Worm (Caenorhabditis elegans) whole organism, L3 larva: ENCODE data around the gene arrd-23.
A peak's percentile ranks its signal among the peaks of the same experiment; 100 is the strongest.

Source experiments
- R02D3.7 ChIP-seq: fragments of 150-350 bp; optimal IDR thresholded peaks from 2 replicates; lab custom pipeline; 2014; ENCODE audit warnings: missing biosample characterization, missing genetic modification characterization
- ZK546.5 ChIP-seq: sonication (generic microtip); optimal IDR thresholded peaks from 2 replicates; lab custom pipeline; 2017; ENCODE audit warnings: missing biosample characterization, missing genetic modification characterization
- aly-2 ChIP-seq: fragments of 150-350 bp; optimal IDR thresholded peaks from 2 replicates; lab custom pipeline; 2014; ENCODE audit warnings: missing biosample characterization, missing genetic modification characterization
- ceh-16 ChIP-seq: sonication (generic microtip); optimal IDR thresholded peaks from 2 replicates; lab custom pipeline; 2017; ENCODE audit warnings: missing biosample characterization, missing genetic modification characterization
- ceh-82 ChIP-seq: fragments of 150-350 bp; optimal IDR thresholded peaks from 2 replicates; lab custom pipeline; 2014; ENCODE audit warnings: missing biosample characterization, missing genetic modification characterization
- ceh-9 ChIP-seq: sonication (generic microtip); optimal IDR thresholded peaks from 2 replicates; lab custom pipeline; 2018; ENCODE audit warnings: missing biosample characterization, missing genetic modification characterization
- daf-12 ChIP-seq: fragments of 150-350 bp; optimal IDR thresholded peaks from 2 replicates; lab custom pipeline; 2014; ENCODE audit warnings: missing biosample characterization, missing genetic modification reagents, missing genetic modification characterization
- egl-27 ChIP-seq: sonication (generic microtip); optimal IDR thresholded peaks from 4 replicates; lab custom pipeline; 2017; ENCODE audit warnings: missing biosample characterization, missing genetic modification reagents, missing genetic modification characterization
- egl-5 ChIP-seq: fragments of 150-350 bp; optimal IDR thresholded peaks from 2 replicates; lab custom pipeline; 2017; ENCODE audit warnings: missing biosample characterization, missing genetic modification reagents, missing genetic modification characterization, inconsistent platforms
- elt-1 ChIP-seq: fragments of 150-350 bp; optimal IDR thresholded peaks from 2 replicates; lab custom pipeline; 2014; ENCODE audit warnings: missing biosample characterization, missing genetic modification characterization
- elt-2 ChIP-seq: sonication (generic microtip); optimal IDR thresholded peaks from 2 replicates; lab custom pipeline; 2016; ENCODE audit warnings: missing genetic modification reagents, mild to moderate bottlenecking, missing genetic modification characterization, missing compliant biosample characterization
- eor-1 ChIP-seq, 2 experiments: fragments of 150-350 bp; optimal IDR thresholded peaks; 2 replicates each; lab custom pipeline; 2014 to 2018; ENCODE audit warnings: missing biosample characterization in 2 of 2, missing genetic modification characterization in 2 of 2
- fkh-10 ChIP-seq: sonication (generic microtip); optimal IDR thresholded peaks from 2 replicates; lab custom pipeline; 2017; ENCODE audit warnings: missing biosample characterization, missing genetic modification reagents, missing genetic modification characterization
- fkh-2 ChIP-seq: fragments of 150-350 bp; optimal IDR thresholded peaks from 2 replicates; lab custom pipeline; 2014; ENCODE audit warnings: missing biosample characterization, missing genetic modification reagents, missing genetic modification characterization
- hmg-11 ChIP-seq: sonication (generic microtip); optimal IDR thresholded peaks from 2 replicates; lab custom pipeline; 2016; ENCODE audit warnings: missing genetic modification characterization, missing compliant biosample characterization
- lin-15B ChIP-seq: fragments of 150-350 bp; optimal IDR thresholded peaks from 2 replicates; lab custom pipeline; 2014; ENCODE audit warnings: missing biosample characterization, missing genetic modification characterization
- lsy-12 ChIP-seq: sonication (generic microtip); optimal IDR thresholded peaks from 2 replicates; lab custom pipeline; 2016; ENCODE audit warnings: mild to moderate bottlenecking, missing genetic modification characterization, missing compliant biosample characterization
- mdl-1 ChIP-seq: fragments of 150-350 bp; optimal IDR thresholded peaks from 2 replicates; lab custom pipeline; 2014; ENCODE audit warnings: missing biosample characterization, missing genetic modification characterization
- mml-1 ChIP-seq: fragments of 150-350 bp; sonication (generic microtip); optimal IDR thresholded peaks from 3 replicates; lab custom pipeline; 2014; ENCODE audit warnings: missing biosample characterization, missing genetic modification characterization
- nhr-11 ChIP-seq: fragments of 150-350 bp; optimal IDR thresholded peaks from 2 replicates; lab custom pipeline; 2014; ENCODE audit warnings: missing biosample characterization, missing genetic modification characterization
- nhr-25 ChIP-seq: sonication (generic microtip); optimal IDR thresholded peaks from 2 replicates; lab custom pipeline; 2017; ENCODE audit warnings: missing biosample characterization, missing genetic modification characterization
- nhr-43 ChIP-seq: sonication (generic microtip); optimal IDR thresholded peaks from 2 replicates; lab custom pipeline; 2016; ENCODE audit warnings: mild to moderate bottlenecking, missing genetic modification characterization, missing compliant biosample characterization; ENCODE audit not compliant: poor library complexity, severe bottlenecking
- nhr-67 ChIP-seq: fragments of 150-350 bp; optimal IDR thresholded peaks from 2 replicates; lab custom pipeline; 2014; ENCODE audit warnings: missing biosample characterization, missing genetic modification characterization
- nhr-76 ChIP-seq: fragments of 150-350 bp; sonication (generic microtip); optimal IDR thresholded peaks from 5 replicates; lab custom pipeline; 2014; ENCODE audit warnings: missing biosample characterization, missing genetic modification characterization
- nhr-77 ChIP-seq: fragments of 150-350 bp; optimal IDR thresholded peaks from 2 replicates; lab custom pipeline; 2014; ENCODE audit warnings: missing biosample characterization, missing genetic modification characterization
- pha-4 ChIP-seq: fragments of 150-350 bp; optimal IDR thresholded peaks from 2 replicates; lab custom pipeline; 2014; ENCODE audit warnings: missing biosample characterization, missing genetic modification reagents, missing genetic modification characterization
- pqm-1 ChIP-seq: fragments of 150-350 bp; optimal IDR thresholded peaks from 2 replicates; lab custom pipeline; 2017; ENCODE audit warnings: missing biosample characterization, missing genetic modification characterization, inconsistent platforms
- sea-2 ChIP-seq: fragments of 150-350 bp; sonication (generic microtip); optimal IDR thresholded peaks from 4 replicates; lab custom pipeline; 2014; ENCODE audit warnings: missing biosample characterization, missing genetic modification reagents, missing genetic modification characterization
- skn-1 ChIP-seq: fragments of 150-350 bp; optimal IDR thresholded peaks from 2 replicates; lab custom pipeline; 2014; ENCODE audit warnings: missing biosample characterization, missing genetic modification characterization
- unc-62 ChIP-seq: fragments of 150-350 bp; sonication (generic microtip); optimal IDR thresholded peaks from 4 replicates; lab custom pipeline; 2014; ENCODE audit warnings: missing biosample characterization, missing genetic modification reagents, missing genetic modification characterization
- zag-1 ChIP-seq: fragments of 150-350 bp; optimal IDR thresholded peaks from 2 replicates; lab custom pipeline; 2014; ENCODE audit warnings: missing biosample characterization, missing genetic modification characterization
- ztf-11 ChIP-seq: fragments of 150-350 bp; optimal IDR thresholded peaks from 2 replicates; lab custom pipeline; 2014; ENCODE audit warnings: missing biosample characterization, missing genetic modification characterization
- ztf-4 ChIP-seq: fragments of 150-350 bp; optimal IDR thresholded peaks from 2 replicates; lab custom pipeline; 2014; ENCODE audit warnings: missing biosample characterization, missing genetic modification characterization

Gene arrd-23

ce11 chrX:4859582-4860095 is 26.1 kb upstream of the arrd-23 start, which contains the start of gene add-1:
Gene add-1, minus strand, starts transcription at chrX:4860045.
- TF ChIP-seq zag-1 (tag; lab: Kevin White, UChicago) (no peak), ztf-11 (tag; lab: Kevin White, UChicago) (no peak), ceh-82 (tag; lab: Kevin White, UChicago) (no peak), nhr-25 (tag; lab: Kevin White, UChicago) (no peak), nhr-67 (tag; lab: Kevin White, UChicago) (no peak), pha-4 (no peak), R02D3.7 (tag; lab: Kevin White, UChicago) (no peak), unc-62 (GFP tag; lab: Kevin White, UChicago) (no peak), nhr-77 (tag; lab: Kevin White, UChicago) (no peak), mml-1 (tag; lab: Kevin White, UChicago) (no peak), egl-27 (tag; lab: Kevin White, UChicago) (no peak), ceh-16 (tag; lab: Kevin White, UChicago) (no peak), hmg-11 (tag; lab: Kevin White, UChicago) (no peak), fkh-10 (no peak)

- TF ChIP-seq nhr-67 (tag; lab: Kevin White, UChicago) (no peak), ztf-4 (tag; lab: Kevin White, UChicago) (no peak), nhr-76 (tag; lab: Kevin White, UChicago) (no peak), elt-2 (tag; lab: Kevin White, UChicago) (peak; percentile 1), ceh-82 (tag; lab: Kevin White, UChicago) (no peak), lin-15B (no peak), aly-2 (no peak), nhr-43 (tag; lab: Kevin White, UChicago) (no peak), elt-1 (peak; percentile 78), nhr-25 (tag; lab: Kevin White, UChicago) (peak; percentile 37), ZK546.5 (tag; lab: Kevin White, UChicago) (no peak), pha-4 (peak; percentile 1)
Measured at ce11 chrX:4861413-4861812, 24.3 kb upstream of the arrd-23 start.

ce11 chrX:4862062-4862461 is 23.7 kb upstream of the arrd-23 start:
- TF ChIP-seq pha-4 (no peak), mdl-1 (no peak), lsy-12 (tag; lab: Kevin White, UChicago) (no peak), elt-2 (tag; lab: Kevin White, UChicago) (peak; percentile 59), nhr-76 (tag; lab: Kevin White, UChicago) (no peak), daf-12 (tag; lab: Kevin White, UChicago) (no peak), nhr-43 (tag; lab: Kevin White, UChicago) (no peak), lin-15B (no peak), pqm-1 (tag; lab: Kevin White, UChicago) (peak; percentile 27), hmg-11 (tag; lab: Kevin White, UChicago) (no peak), mml-1 (tag; lab: Kevin White, UChicago) (no peak), nhr-11 (tag; lab: Kevin White, UChicago) (no peak), eor-1 (tag; optimal IDR thresholded peaks at IDR 0.05; lab: Kevin White, UChicago) (no peak)

- TF ChIP-seq elt-1 = no peak
- TF ChIP-seq nhr-76 (tag; lab: Kevin White, UChicago) = no peak
- TF ChIP-seq ceh-9 (tag; lab: Kevin White, UChicago) = no peak
- TF ChIP-seq, all 47 proteins: peak for 0
Measured at ce11 chrX:4864214-4864613, 21.5 kb upstream of the arrd-23 start.

ce11 chrX:4865798-4866197 is 20.0 kb upstream of the arrd-23 start, which contains the start of gene ntc-1:
Gene ntc-1, plus strand, starts transcription at chrX:4866098.
- TF ChIP-seq ztf-11 (tag; lab: Kevin White, UChicago) (no peak), R02D3.7 (tag; lab: Kevin White, UChicago) (no peak), sea-2 (GFP tag; lab: Kevin White, UChicago) (no peak), lsy-12 (tag; lab: Kevin White, UChicago) (no peak), nhr-43 (tag; lab: Kevin White, UChicago) (no peak), pqm-1 (tag; lab: Kevin White, UChicago) (no peak), eor-1 (tag; optimal IDR thresholded peaks at IDR 0.05; lab: Kevin White, UChicago) (no peak), fkh-2 (no peak), skn-1 (tag; lab: Kevin White, UChicago) (no peak), nhr-25 (tag; lab: Kevin White, UChicago) (no peak), elt-2 (tag; lab: Kevin White, UChicago) (no peak), aly-2 (no peak), pha-4 (no peak), daf-12 (tag; lab: Kevin White, UChicago) (no peak), ceh-82 (tag; lab: Kevin White, UChicago) (no peak), egl-5 (tag; lab: Kevin White, UChicago) (no peak), zag-1 (tag; lab: Kevin White, UChicago) (no peak)
- TF ChIP-seq, all 47 proteins: peak for 0
